Worm (Caenorhabditis elegans) whole organism, early embryonic: ENCODE measurements around the gene Y45G5AM.6.

Experiments
- B0310.2 ChIP-seq: sonication (generic microtip); optimal IDR thresholded peaks from 2 replicates; lab custom pipeline; 2016; ENCODE audit warnings: mild to moderate bottlenecking, missing genetic modification characterization, missing compliant biosample characterization
- F13C5.2 ChIP-seq: sonication (generic microtip); optimal IDR thresholded peaks from 2 replicates; lab custom pipeline; 2017; ENCODE audit warnings: mild to moderate bottlenecking, missing genetic modification characterization, inconsistent platforms, missing compliant biosample characterization
- aly-1 ChIP-seq: sonication (generic microtip); optimal IDR thresholded peaks from 2 replicates; lab custom pipeline; 2016; ENCODE audit warnings: missing genetic modification characterization, missing compliant biosample characterization
- ama-1 ChIP-seq: fragments of 150-350 bp; optimal IDR thresholded peaks from 2 replicates; lab custom pipeline; 2014
- ceh-13 ChIP-seq: fragments of 200-800 bp; sonication (Bioruptor generic); optimal IDR thresholded peaks from 2 replicates; lab custom pipeline; 2018; ENCODE audit warnings: mild to moderate bottlenecking, missing genetic modification characterization, missing compliant biosample characterization
- ceh-36 ChIP-seq: sonication (generic microtip); optimal IDR thresholded peaks from 2 replicates; lab custom pipeline; 2016; ENCODE audit warnings: missing genetic modification characterization, inconsistent platforms, missing compliant biosample characterization
- ets-7 ChIP-seq: sonication (generic microtip); optimal IDR thresholded peaks from 2 replicates; lab custom pipeline; 2016; ENCODE audit warnings: missing genotype, missing genetic modification characterization, missing compliant biosample characterization
- flt-1 ChIP-seq: fragments of 200-800 bp; sonication (Bioruptor generic); IDR thresholded peaks from 2 replicates; pipeline ENCODE4 v1.3.6; 2022; ENCODE audit warnings: missing genetic modification characterization, missing compliant biosample characterization
- hmbx-1 ChIP-seq: sonication (generic microtip); optimal IDR thresholded peaks from 2 replicates; lab custom pipeline; 2016; ENCODE audit warnings: mild to moderate bottlenecking, missing genetic modification characterization, missing compliant biosample characterization
- hmg-4 ChIP-seq: fragments of 200-800 bp; sonication (Bioruptor generic); optimal IDR thresholded peaks from 2 replicates; lab custom pipeline; 2018; ENCODE audit warnings: mild to moderate bottlenecking, missing genetic modification characterization, missing compliant biosample characterization
- hnd-1 ChIP-seq: sonication (generic microtip); optimal IDR thresholded peaks from 2 replicates; lab custom pipeline; 2016; ENCODE audit warnings: missing genetic modification characterization, missing compliant biosample characterization
- pes-1 ChIP-seq: fragments of 200-800 bp; sonication (Bioruptor generic); IDR thresholded peaks from 2 replicates; pipeline ENCODE4 v1.3.6; 2022; ENCODE audit warnings: missing genetic modification reagents, missing genetic modification characterization, missing compliant biosample characterization
- scrt-1 ChIP-seq: fragments of 200-800 bp; sonication (Bioruptor generic); IDR thresholded peaks from 2 replicates; pipeline ENCODE4 v1.3.6; 2022; ENCODE audit warnings: missing genetic modification characterization, missing compliant biosample characterization
- sea-1 ChIP-seq: fragments of 200-800 bp; sonication (Bioruptor generic); conservative IDR thresholded peaks from 2 replicates; pipeline ENCODE4 v1.3.6; 2022; ENCODE audit warnings: missing genetic modification characterization, missing compliant biosample characterization
- tbx-11 ChIP-seq: fragments of 200-800 bp; sonication (Bioruptor generic); IDR thresholded peaks from 2 replicates; pipeline ENCODE4 v1.3.6; 2022; ENCODE audit warnings: missing genetic modification characterization, missing compliant biosample characterization
- tbx-37 ChIP-seq: fragments of 200-800 bp; sonication (Bioruptor generic); conservative IDR thresholded peaks from 2 replicates; pipeline ENCODE4 v1.3.6; 2022; ENCODE audit warnings: missing genetic modification reagents, missing genetic modification characterization, missing compliant biosample characterization
- tra-4 ChIP-seq: sonication (generic microtip); optimal IDR thresholded peaks from 2 replicates; lab custom pipeline; 2017; ENCODE audit warnings: missing genetic modification characterization, missing compliant biosample characterization

Gene Y45G5AM.6

DNA sequence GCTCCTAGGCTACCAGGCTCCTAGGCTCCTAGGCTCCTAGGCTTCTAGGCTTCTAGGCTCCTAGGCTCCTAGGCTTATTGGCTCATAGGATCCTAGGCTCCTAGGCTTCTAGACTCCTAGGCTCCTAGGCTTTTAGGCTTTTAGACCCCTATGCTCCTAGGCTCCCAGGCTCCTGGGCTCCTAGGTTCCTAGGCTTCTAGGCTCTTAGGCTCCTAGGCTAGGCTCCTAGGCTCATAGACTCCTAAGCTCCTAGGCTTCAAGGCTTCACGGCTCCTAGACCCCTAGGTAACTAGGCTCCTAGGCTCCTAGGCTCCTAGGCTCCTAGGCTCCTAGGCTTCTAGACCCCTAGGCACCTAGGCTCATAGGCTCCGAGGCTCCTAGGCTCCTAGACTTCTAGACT, 700 bp downstream of the Y45G5AM.6 start:
- TF ChIP-seq hmbx-1 (tag; lab: Kevin White, UChicago) (no peak), hmg-4 (GFP tag; lab: Kevin White, UChicago) (no peak), tra-4 (tag; lab: Kevin White, UChicago) (no peak), ceh-36 (tag; lab: Kevin White, UChicago) (no peak), tbx-11 (GFP tag; lab: Robert Waterston, UW) (no peak), aly-1 (tag; lab: Kevin White, UChicago) (no peak), hnd-1 (tag; lab: Kevin White, UChicago) (no peak), flt-1 (GFP tag; lab: Robert Waterston, UW) (no peak)

DNA sequence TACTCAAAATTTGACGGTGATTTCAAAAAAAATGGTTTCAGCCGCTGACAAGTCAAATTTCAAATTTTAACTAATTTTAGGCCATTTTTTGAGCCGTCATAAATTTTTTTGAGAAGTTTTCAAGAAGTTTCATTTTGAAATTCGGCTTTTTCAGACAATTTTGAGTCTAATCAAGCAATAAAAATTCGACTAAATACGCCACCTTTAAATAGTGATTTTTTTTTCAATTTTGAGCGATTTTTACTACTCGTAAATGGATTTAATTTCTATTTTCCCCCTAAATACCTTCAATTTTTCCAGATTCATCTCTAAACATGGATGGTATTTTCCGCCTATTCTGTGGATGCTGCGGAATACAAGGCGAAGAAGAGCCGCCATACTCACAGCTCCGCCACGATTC, 7.9 kb downstream of the Y45G5AM.6 start, which contains the start of gene Y45G5AL.1:
Gene Y45G5AL.1, plus strand, starts transcription at position 301 of the 400 bp plus-strand sequence.
- TF ChIP-seq tbx-37 (GFP tag; lab: Robert Waterston, UW) (no peak), flt-1 (GFP tag; lab: Robert Waterston, UW) (no peak), tbx-11 (GFP tag; lab: Robert Waterston, UW) (no peak), ceh-13 (no peak), scrt-1 (GFP tag; lab: Robert Waterston, UW) (no peak), F13C5.2 (tag; lab: Kevin White, UChicago) (no peak)

DNA sequence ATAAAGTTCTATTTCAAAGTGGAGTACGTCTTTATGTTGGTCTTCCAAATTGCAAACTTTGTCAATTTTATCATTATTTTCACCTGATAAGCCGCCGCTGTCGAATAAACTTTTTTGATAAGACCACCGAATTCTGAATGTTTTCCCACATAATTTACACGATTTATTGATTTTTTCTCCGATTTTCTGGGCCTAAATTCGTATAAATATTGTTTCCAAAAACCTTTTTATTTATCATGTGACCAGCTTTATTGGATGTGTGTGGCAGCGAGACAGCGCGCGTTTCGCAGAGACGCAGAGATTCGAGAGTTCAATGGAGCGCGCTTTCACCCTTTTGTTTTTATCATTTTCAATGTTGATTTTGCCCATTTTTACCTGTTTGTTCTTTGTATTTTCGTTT, 9.1 kb downstream of the Y45G5AM.6 start:
- TF ChIP-seq ceh-13 (no peak), flt-1 (GFP tag; lab: Robert Waterston, UW) (no peak), tbx-11 (GFP tag; lab: Robert Waterston, UW) (no peak), scrt-1 (GFP tag; lab: Robert Waterston, UW) (no peak), pes-1 (GFP tag; lab: Robert Waterston, UW) (no peak), tra-4 (tag; lab: Kevin White, UChicago) (no peak), aly-1 (tag; lab: Kevin White, UChicago) (no peak), hmbx-1 (tag; lab: Kevin White, UChicago) (no peak), ceh-36 (tag; lab: Kevin White, UChicago) (no peak), tbx-37 (GFP tag; lab: Robert Waterston, UW) (no peak), hmg-4 (GFP tag; lab: Kevin White, UChicago) (no peak)

DNA sequence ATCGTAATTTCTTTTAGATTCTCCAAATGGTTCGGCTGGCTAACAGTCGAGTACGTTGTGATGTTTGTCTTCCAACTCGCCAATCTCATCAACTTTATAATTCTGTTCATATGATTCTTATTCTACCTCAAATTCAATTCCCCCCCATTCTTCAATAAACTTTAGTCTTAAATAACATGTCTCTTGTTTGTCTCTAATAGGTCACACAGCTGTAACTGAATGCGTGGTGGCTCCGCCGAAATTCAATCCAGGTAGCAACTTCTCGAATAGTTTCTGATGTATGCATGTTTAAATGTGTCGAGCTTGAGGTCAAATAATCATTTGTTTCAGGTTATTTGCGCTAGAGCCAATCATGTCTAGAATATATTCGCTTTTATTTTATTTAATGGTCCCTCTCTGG, 13.4 kb downstream of the Y45G5AM.6 start, which contains the start of gene lgc-29:
Gene lgc-29, plus strand, starts transcription at position 301 of the 400 bp plus-strand sequence.
- TF ChIP-seq tbx-37 (GFP tag; lab: Robert Waterston, UW) = no peak
- no peak for TF ChIP-seq pes-1 (GFP tag; lab: Robert Waterston, UW)
- no peak for TF ChIP-seq ceh-36 (tag; lab: Kevin White, UChicago)
- TF ChIP-seq tra-4 (tag; lab: Kevin White, UChicago) = no peak
- no peak for TF ChIP-seq ama-1 (lab: Kevin White, UChicago)
- no peak for TF ChIP-seq scrt-1 (GFP tag; lab: Robert Waterston, UW)
- TF ChIP-seq sea-1 (GFP tag; lab: Robert Waterston, UW) = no peak
- no peak for TF ChIP-seq ets-7 (tag; lab: Kevin White, UChicago)
- TF ChIP-seq hmbx-1 (tag; lab: Kevin White, UChicago) = no peak
- TF ChIP-seq F13C5.2 (tag; lab: Kevin White, UChicago) = no peak
- no peak for TF ChIP-seq B0310.2 (tag; lab: Kevin White, UChicago)
- no peak for TF ChIP-seq flt-1 (GFP tag; lab: Robert Waterston, UW)
- no peak for TF ChIP-seq hmg-4 (GFP tag; lab: Kevin White, UChicago)
- no peak for TF ChIP-seq hnd-1 (tag; lab: Kevin White, UChicago)

DNA sequence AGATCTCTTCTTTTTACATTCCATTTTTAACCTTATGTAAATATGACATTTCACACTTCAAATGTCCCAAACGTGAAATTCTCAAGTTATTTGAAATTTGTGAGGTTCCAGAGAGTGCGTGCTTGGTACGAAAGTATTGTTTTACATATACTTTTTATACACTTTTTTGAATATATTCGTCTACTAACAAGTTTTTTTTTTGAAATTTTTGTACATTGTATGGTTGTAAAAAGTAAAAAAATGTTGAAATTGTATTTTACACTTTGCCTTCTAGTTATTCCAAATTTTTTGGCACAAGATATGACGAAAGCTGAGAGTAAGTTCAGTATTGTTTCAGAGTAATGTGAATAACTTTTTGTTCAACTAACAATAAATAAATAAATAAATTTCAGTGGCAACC, 17.4 kb downstream of the Y45G5AM.6 start, which contains the start of gene lgc-1:
Gene lgc-1, plus strand, starts transcription at position 301 of the 400 bp plus-strand sequence.
- TF ChIP-seq ets-7 (tag; lab: Kevin White, UChicago) = no peak
- no peak for TF ChIP-seq tbx-37 (GFP tag; lab: Robert Waterston, UW)
- no peak for TF ChIP-seq pes-1 (GFP tag; lab: Robert Waterston, UW)
- TF ChIP-seq aly-1 (tag; lab: Kevin White, UChicago) = no peak
- TF ChIP-seq ceh-36 (tag; lab: Kevin White, UChicago) = no peak
- no peak for TF ChIP-seq B0310.2 (tag; lab: Kevin White, UChicago)
- no peak for TF ChIP-seq sea-1 (GFP tag; lab: Robert Waterston, UW)
- TF ChIP-seq hmg-4 (GFP tag; lab: Kevin White, UChicago) = no peak
- no peak for TF ChIP-seq F13C5.2 (tag; lab: Kevin White, UChicago)

DNA sequence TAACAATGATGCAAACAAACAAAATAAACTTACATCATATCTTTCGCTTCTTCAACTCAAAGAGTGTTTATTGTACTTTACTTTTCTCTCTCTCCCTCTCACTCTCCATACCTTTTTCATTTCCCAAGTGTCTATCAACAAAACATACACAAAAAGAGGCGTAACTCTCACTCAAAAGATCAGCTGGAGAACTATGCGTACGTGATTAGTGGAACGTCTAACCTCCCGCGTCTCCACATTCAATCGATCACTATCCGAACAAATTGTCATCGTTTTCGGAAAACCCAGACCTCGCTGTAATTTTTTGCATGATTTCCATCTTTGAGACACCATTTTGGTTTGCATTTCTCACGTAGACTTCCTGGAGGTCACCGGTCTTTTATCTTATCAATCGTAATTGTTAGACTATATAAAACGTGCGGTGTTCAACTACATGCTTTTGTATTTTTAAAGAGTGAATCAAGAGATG, 20.6 kb downstream of the Y45G5AM.6 start, which contains the start of gene nhr-57:
Gene nhr-57, plus strand, starts transcription at position 419 of the 469 bp plus-strand sequence.
- TF ChIP-seq ama-1 (lab: Kevin White, UChicago) = no peak
- TF ChIP-seq aly-1 (tag; lab: Kevin White, UChicago) = no peak
- no peak for TF ChIP-seq hmg-4 (GFP tag; lab: Kevin White, UChicago)
- no peak for TF ChIP-seq flt-1 (GFP tag; lab: Robert Waterston, UW)
- no peak for TF ChIP-seq pes-1 (GFP tag; lab: Robert Waterston, UW)
- no peak for TF ChIP-seq ceh-36 (tag; lab: Kevin White, UChicago)
- TF ChIP-seq F13C5.2 (tag; lab: Kevin White, UChicago) = no peak
- TF ChIP-seq tbx-37 (GFP tag; lab: Robert Waterston, UW) = no peak
- no peak for TF ChIP-seq scrt-1 (GFP tag; lab: Robert Waterston, UW)

DNA sequence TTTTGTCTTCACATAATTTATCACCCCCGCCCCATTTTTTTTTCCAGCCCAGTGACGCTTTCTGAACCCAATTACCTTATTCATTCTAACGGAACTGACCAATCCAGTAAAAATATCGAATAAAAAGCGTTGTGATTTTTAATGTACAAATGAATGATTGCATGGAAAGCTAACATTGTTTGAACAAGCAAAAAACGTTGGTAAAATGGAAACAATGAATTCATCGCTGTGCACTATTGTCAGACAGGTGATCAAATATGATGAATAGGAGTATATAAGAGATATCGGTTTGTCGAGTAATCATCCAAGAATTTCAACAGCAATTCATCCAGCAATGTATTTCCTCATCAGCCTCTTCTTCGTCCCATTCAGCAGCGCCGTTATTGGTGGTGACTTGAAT, 22.5 kb downstream of the Y45G5AM.6 start, which contains the start of gene phat-4:
Gene phat-4, plus strand, starts transcription at position 301 of the 400 bp plus-strand sequence.
- TF ChIP-seq pes-1 (GFP tag; lab: Robert Waterston, UW) (no peak), sea-1 (GFP tag; lab: Robert Waterston, UW) (no peak), aly-1 (tag; lab: Kevin White, UChicago) (no peak), hmbx-1 (tag; lab: Kevin White, UChicago) (no peak), ets-7 (tag; lab: Kevin White, UChicago) (no peak), flt-1 (GFP tag; lab: Robert Waterston, UW) (no peak), hmg-4 (GFP tag; lab: Kevin White, UChicago) (no peak), F13C5.2 (tag; lab: Kevin White, UChicago) (no peak), ceh-36 (tag; lab: Kevin White, UChicago) (no peak), scrt-1 (GFP tag; lab: Robert Waterston, UW) (no peak), tra-4 (tag; lab: Kevin White, UChicago) (no peak), hnd-1 (tag; lab: Kevin White, UChicago) (no peak), tbx-11 (GFP tag; lab: Robert Waterston, UW) (no peak)
